Fruit fly (Drosophila melanogaster) whole organism, embryonic: Measurements from ENCODE around the gene SP555.
A peak's percentile ranks its signal among the peaks of the same experiment; 100 is the strongest.

Experiments
- ATbp ChIP-seq: fragments of 200-800 bp; sonication (Bioruptor generic); optimal IDR thresholded peaks from 2 replicates; lab custom pipeline; 2017; ENCODE audit warnings: missing biosample characterization, mild to moderate bottlenecking, missing genetic modification characterization, missing genetic modification reagents
- Aef1 ChIP-seq: fragments of 200-800 bp; sonication (Bioruptor generic); IDR thresholded peaks from 3 replicates; pipeline ENCODE4 v1.3.6; 2022; ENCODE audit warnings: missing biosample characterization, missing genetic modification characterization
- Antp ChIP-seq: fragments of 200-800 bp; sonication (Bioruptor generic); optimal IDR thresholded peaks from 3 replicates; lab custom pipeline; 2016; ENCODE audit warnings: missing biosample characterization, missing genetic modification characterization
- Bgb ChIP-seq: fragments of 200-800 bp; sonication (Bioruptor generic); IDR thresholded peaks from 2 replicates; pipeline ENCODE4 v1.3.6; 2022; ENCODE audit warnings: missing biosample characterization, missing genetic modification characterization; ENCODE audit not compliant: partially characterized antibody
- CG10543 ChIP-seq: fragments of 200-800 bp; sonication (Bioruptor generic); optimal IDR thresholded peaks from 3 replicates; lab custom pipeline; 2017; ENCODE audit warnings: missing biosample characterization, mild to moderate bottlenecking, missing genetic modification characterization, moderate library complexity
- CG11093 ChIP-seq: fragments of 200-800 bp; sonication (Bioruptor generic); IDR thresholded peaks from 3 replicates; pipeline ENCODE4 v1.3.6; 2022; ENCODE audit warnings: missing biosample characterization, missing genetic modification characterization
- CG11504 ChIP-seq: fragments of 200-800 bp; sonication (Bioruptor generic); optimal IDR thresholded peaks from 3 replicates; lab custom pipeline; 2019; ENCODE audit warnings: missing biosample characterization, mild to moderate bottlenecking, missing genetic modification characterization, moderate library complexity
- CG12071 ChIP-seq: fragments of 200-800 bp; sonication (Bioruptor generic); optimal IDR thresholded peaks from 3 replicates; lab custom pipeline; 2018; ENCODE audit warnings: missing biosample characterization, mild to moderate bottlenecking, missing genetic modification characterization
- CG15514 ChIP-seq: fragments of 200-800 bp; sonication (Bioruptor generic); optimal IDR thresholded peaks from 3 replicates; lab custom pipeline; 2017; ENCODE audit warnings: missing biosample characterization, missing genetic modification characterization, mild to moderate bottlenecking, moderate library complexity, missing genetic modification reagents
- CG17186 ChIP-seq: fragments of 200-800 bp; sonication (Bioruptor generic); optimal IDR thresholded peaks from 3 replicates; lab custom pipeline; 2017; ENCODE audit warnings: missing biosample characterization, missing genetic modification reagents, missing genetic modification characterization
- CG18476 ChIP-seq: fragments of 200-800 bp; sonication (Bioruptor generic); optimal IDR thresholded peaks from 2 replicates; lab custom pipeline; 2016; ENCODE audit warnings: missing biosample characterization, mild to moderate bottlenecking, missing genetic modification characterization
- CG2116 ChIP-seq: fragments of 200-800 bp; sonication (Bioruptor generic); optimal IDR thresholded peaks from 3 replicates; lab custom pipeline; 2018; ENCODE audit warnings: missing biosample characterization, mild to moderate bottlenecking, missing genetic modification characterization
- CG31388 ChIP-seq: fragments of 200-800 bp; sonication (Bioruptor generic); optimal IDR thresholded peaks from 2 replicates; lab custom pipeline; 2016; ENCODE audit warnings: missing biosample characterization, missing genetic modification characterization
- CG32772 ChIP-seq: fragments of 200-800 bp; sonication (Bioruptor generic); IDR thresholded peaks from 2 replicates; pipeline ENCODE4 v1.3.6; 2022; ENCODE audit warnings: missing biosample characterization, missing genetic modification characterization
- CG3407 ChIP-seq: fragments of 200-800 bp; sonication (Bioruptor generic); optimal IDR thresholded peaks from 2 replicates; lab custom pipeline; 2018; ENCODE audit warnings: missing biosample characterization, mild to moderate bottlenecking, missing genetic modification characterization
- CG5953 ChIP-seq: fragments of 200-800 bp; sonication (Bioruptor generic); IDR thresholded peaks from 2 replicates; pipeline ENCODE4 v1.3.6; 2022; ENCODE audit warnings: missing biosample characterization, missing genetic modification characterization
- CG6689 ChIP-seq: fragments of 200-800 bp; sonication (Bioruptor generic); IDR thresholded peaks from 2 replicates; pipeline ENCODE4 v1.3.6; 2022; ENCODE audit warnings: missing biosample characterization, missing genetic modification characterization
- CG7357 ChIP-seq: fragments of 200-800 bp; sonication (Bioruptor generic); IDR thresholded peaks from 3 replicates; pipeline ENCODE4 v1.3.6; 2022; ENCODE audit warnings: missing biosample characterization, missing genetic modification characterization
- CG8478 ChIP-seq: fragments of >200 bp; optimal IDR thresholded peaks from 2 replicates; lab custom pipeline; 2018
- CG8944 ChIP-seq: fragments of 200-800 bp; sonication (Bioruptor generic); optimal IDR thresholded peaks from 3 replicates; lab custom pipeline; 2016; ENCODE audit warnings: missing biosample characterization, missing genetic modification characterization
- CG9727 ChIP-seq: fragments of 200-800 bp; sonication (Bioruptor generic); optimal IDR thresholded peaks from 3 replicates; lab custom pipeline; 2017; ENCODE audit warnings: missing biosample characterization, mild to moderate bottlenecking, missing genetic modification characterization
- CG9932 ChIP-seq: fragments of 200-800 bp; sonication (Bioruptor generic); IDR thresholded peaks from 2 replicates; pipeline ENCODE4 v1.3.6; 2022; ENCODE audit warnings: missing biosample characterization, missing genetic modification characterization
- CrebB ChIP-seq: fragments of 200-800 bp; sonication (Bioruptor generic); optimal IDR thresholded peaks from 3 replicates; lab custom pipeline; 2018; ENCODE audit warnings: missing biosample characterization, mild to moderate bottlenecking, missing genetic modification characterization
- D19A ChIP-seq: fragments of 200-800 bp; optimal IDR thresholded peaks from 3 replicates; lab custom pipeline; 2019; ENCODE audit warnings: missing biosample characterization, mild to moderate bottlenecking, missing genetic modification characterization, moderate library complexity
- Deaf1 ChIP-seq: fragments of 200-800 bp; optimal IDR thresholded peaks from 3 replicates; lab custom pipeline; 2019; ENCODE audit warnings: missing biosample characterization, mild to moderate bottlenecking, missing genetic modification characterization, moderate library complexity
- Dip2 ChIP-seq: fragments of 200-800 bp; sonication (Bioruptor generic); IDR thresholded peaks from 2 replicates; pipeline ENCODE4 v1.3.6; 2022; ENCODE audit warnings: missing biosample characterization, missing genetic modification characterization
- Drgx ChIP-seq: fragments of 200-800 bp; sonication (Bioruptor generic); IDR thresholded peaks from 2 replicates; pipeline ENCODE4 v1.3.6; 2022; ENCODE audit warnings: missing biosample characterization, missing genetic modification characterization
- E2f1 ChIP-seq: fragments of 200-800 bp; sonication (Bioruptor generic); IDR thresholded peaks from 2 replicates; pipeline ENCODE4 v1.3.6; 2022; ENCODE audit warnings: missing biosample characterization, missing genetic modification characterization
- Fer1 ChIP-seq: fragments of 200-800 bp; sonication (Bioruptor generic); optimal IDR thresholded peaks from 2 replicates; lab custom pipeline; 2017; ENCODE audit warnings: missing biosample characterization, mild to moderate bottlenecking, missing genetic modification characterization
- H15 ChIP-seq: fragments of 200-800 bp; sonication (Bioruptor generic); IDR thresholded peaks from 3 replicates; pipeline ENCODE4 v1.3.6; 2022; ENCODE audit warnings: missing biosample characterization, missing genetic modification characterization
- HLH54F ChIP-seq: fragments of 200-800 bp; sonication (Bioruptor generic); optimal IDR thresholded peaks from 3 replicates; lab custom pipeline; 2016; ENCODE audit warnings: missing biosample characterization, missing genetic modification characterization
- Lim3 ChIP-seq: fragments of 200-800 bp; sonication (Bioruptor generic); IDR thresholded peaks from 2 replicates; pipeline ENCODE4 v1.3.6; 2022; ENCODE audit warnings: missing biosample characterization, missing genetic modification characterization
- MESR4 ChIP-seq: fragments of 200-800 bp; sonication (Bioruptor generic); optimal IDR thresholded peaks from 2 replicates; lab custom pipeline; 2018; ENCODE audit warnings: missing biosample characterization, mild to moderate bottlenecking, missing genetic modification characterization, moderate library complexity
- NFAT ChIP-seq: fragments of 200-800 bp; sonication (Bioruptor generic); IDR thresholded peaks from 2 replicates; pipeline ENCODE4 v1.3.6; 2022; ENCODE audit warnings: missing biosample characterization, missing genetic modification characterization
- Nf-YB ChIP-seq: fragments of 200-800 bp; sonication (Bioruptor generic); optimal IDR thresholded peaks from 3 replicates; lab custom pipeline; 2019; ENCODE audit warnings: missing biosample characterization, mild to moderate bottlenecking, missing genetic modification characterization, moderate library complexity
- Poxn ChIP-seq: fragments of 200-800 bp; sonication (Bioruptor generic); IDR thresholded peaks from 2 replicates; pipeline ENCODE4 v1.3.6; 2022; ENCODE audit warnings: missing biosample characterization, missing genetic modification characterization
- Sox102F ChIP-seq: fragments of 200-800 bp; sonication (Bioruptor generic); optimal IDR thresholded peaks from 2 replicates; lab custom pipeline; 2018; ENCODE audit warnings: missing biosample characterization, mild to moderate bottlenecking, missing genetic modification characterization, moderate library complexity
- bbx ChIP-seq: fragments of 200-800 bp; sonication (Bioruptor generic); IDR thresholded peaks from 2 replicates; pipeline ENCODE4 v1.3.6; 2022; ENCODE audit warnings: missing biosample characterization, missing genetic modification characterization; ENCODE audit not compliant: partially characterized antibody
- cato ChIP-seq: fragments of 200-800 bp; sonication (Bioruptor generic); optimal IDR thresholded peaks from 2 replicates; lab custom pipeline; 2016; ENCODE audit warnings: missing biosample characterization, missing genetic modification characterization, borderline replicate concordance
- en ChIP-seq: fragments of 200-800 bp; sonication (Bioruptor generic); optimal IDR thresholded peaks from 2 replicates; lab custom pipeline; 2016; ENCODE audit warnings: missing biosample characterization, missing genetic modification characterization
- gce ChIP-seq: fragments of 200-800 bp; sonication (Bioruptor generic); IDR thresholded peaks from 3 replicates; pipeline ENCODE4 v1.3.6; 2022; ENCODE audit warnings: missing biosample characterization, missing genetic modification characterization
- gt ChIP-seq: fragments of 200-800 bp; sonication (Bioruptor generic); IDR thresholded peaks from 2 replicates; pipeline ENCODE4 v1.3.6; 2022; ENCODE audit warnings: missing biosample characterization, missing genetic modification characterization
- pfk ChIP-seq: fragments of 200-800 bp; sonication (Bioruptor generic); optimal IDR thresholded peaks from 2 replicates; lab custom pipeline; 2018; ENCODE audit warnings: missing biosample characterization, mild to moderate bottlenecking, missing genetic modification characterization, moderate library complexity
- sisA ChIP-seq: fragments of 200-800 bp; sonication (Bioruptor generic); IDR thresholded peaks from 2 replicates; pipeline ENCODE4 v1.3.6; 2022; ENCODE audit warnings: missing biosample characterization, missing genetic modification characterization
- slou ChIP-seq: fragments of 200-800 bp; sonication (Bioruptor generic); optimal IDR thresholded peaks from 3 replicates; lab custom pipeline; 2016; ENCODE audit warnings: missing biosample characterization, missing genetic modification characterization
- so ChIP-seq: fragments of 200-800 bp; sonication (Bioruptor generic); IDR thresholded peaks from 3 replicates; pipeline ENCODE4 v1.3.6; 2022; ENCODE audit warnings: missing biosample characterization, missing genetic modification characterization
- tgo ChIP-seq: fragments of 200-800 bp; sonication (Bioruptor generic); IDR thresholded peaks from 3 replicates; pipeline ENCODE4 v1.3.6; 2022; ENCODE audit warnings: missing biosample characterization, missing genetic modification characterization
- zen2 ChIP-seq: fragments of 200-800 bp; sonication (Bioruptor generic); IDR thresholded peaks from 3 replicates; pipeline ENCODE4 v1.3.6; 2022; ENCODE audit warnings: missing biosample characterization, missing genetic modification characterization; ENCODE audit not compliant: partially characterized antibody

The SP555 gene

DNA sequence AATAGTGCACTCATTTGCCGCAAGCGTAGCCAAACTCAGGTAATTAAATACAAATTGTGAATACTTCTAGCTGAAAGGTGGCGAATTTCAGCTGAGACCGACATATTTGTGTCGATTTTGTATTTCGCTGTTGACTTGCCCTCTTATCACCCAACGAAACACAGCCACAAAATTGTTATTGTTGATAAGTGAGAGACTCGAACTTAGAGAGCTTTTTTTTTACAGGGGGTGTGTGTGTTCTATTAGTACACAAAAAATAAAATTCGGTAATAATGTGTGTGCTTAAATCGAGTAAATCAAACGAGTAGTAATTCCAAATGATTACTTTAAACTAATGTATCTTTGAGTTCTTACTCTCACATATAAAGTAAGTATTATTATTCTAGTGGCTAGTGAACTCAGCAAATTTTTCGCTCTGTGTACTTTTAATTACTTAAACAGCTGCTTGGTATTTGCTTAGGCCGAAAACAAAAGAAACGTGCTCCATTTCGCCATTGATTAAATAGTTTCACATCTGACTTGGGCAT lies 23.5 kb downstream of the SP555 start (continued):
- TF ChIP-seq Sox102F (GFP tag; lab: Kevin White, UChicago) (peak; percentile 67), en (GFP tag; lab: Kevin White, UChicago) (peak; percentile 69), cato (GFP tag; lab: Kevin White, UChicago) (no peak), CG9727 (GFP tag; lab: Kevin White, UChicago) (peak; percentile 66), gce (GFP tag; lab: Robert Waterston, UW) (0 out of 3 replicates have a peak, but pooled peaks have one; percentile 29), Aef1 (GFP tag; lab: Robert Waterston, UW) (0 out of 3 replicates have a peak, but pooled peaks have one; percentile 46), sisA (GFP tag; lab: Robert Waterston, UW) (peak; percentile 66), CG12071 (peak; percentile 65), HLH54F (GFP tag; lab: Kevin White, UChicago) (peak; percentile 22), Deaf1 (tag; lab: Kevin White, UChicago) (peak; percentile 13), ATbp (GFP tag; lab: Kevin White, UChicago) (peak; percentile 73), CG17186 (GFP tag; lab: Kevin White, UChicago) (no peak), H15 (GFP tag; lab: Robert Waterston, UW) (0 out of 3 replicates have a peak, but pooled peaks have one; percentile 31), slou (GFP tag; lab: Kevin White, UChicago) (peak; percentile 43), CG31388 (GFP tag; lab: Kevin White, UChicago) (no peak), CG11093 (0 out of 3 replicates have a peak, but pooled peaks have one; percentile 32), Lim3 (GFP tag; lab: Robert Waterston, UW) (no peak), CG3407 (GFP tag; lab: Kevin White, UChicago) (peak; percentile 47), CG7357 (GFP tag; lab: Robert Waterston, UW) (0 out of 3 replicates have a peak, but pooled peaks have one; percentile 33), CG5953 (peak; percentile 77; the same call in 1 of the 2 replicates), CG2116 (GFP tag; lab: Kevin White, UChicago) (no peak), Dip2 (GFP tag; lab: Robert Waterston, UW) (no peak), MESR4 (GFP tag; lab: Kevin White, UChicago) (no peak), D19A (tag; lab: Kevin White, UChicago) (peak; percentile 24), CG8944 (GFP tag; lab: Kevin White, UChicago) (peak; percentile 12), CG11504 (tag; lab: Kevin White, UChicago) (peak; percentile 71), zen2 (GFP tag; lab: Robert Waterston, UW) (no peak), tgo (GFP tag; lab: Robert Waterston, UW) (peak; percentile 69; the same call in 2 of the 3 replicates), Drgx (no peak)

DNA sequence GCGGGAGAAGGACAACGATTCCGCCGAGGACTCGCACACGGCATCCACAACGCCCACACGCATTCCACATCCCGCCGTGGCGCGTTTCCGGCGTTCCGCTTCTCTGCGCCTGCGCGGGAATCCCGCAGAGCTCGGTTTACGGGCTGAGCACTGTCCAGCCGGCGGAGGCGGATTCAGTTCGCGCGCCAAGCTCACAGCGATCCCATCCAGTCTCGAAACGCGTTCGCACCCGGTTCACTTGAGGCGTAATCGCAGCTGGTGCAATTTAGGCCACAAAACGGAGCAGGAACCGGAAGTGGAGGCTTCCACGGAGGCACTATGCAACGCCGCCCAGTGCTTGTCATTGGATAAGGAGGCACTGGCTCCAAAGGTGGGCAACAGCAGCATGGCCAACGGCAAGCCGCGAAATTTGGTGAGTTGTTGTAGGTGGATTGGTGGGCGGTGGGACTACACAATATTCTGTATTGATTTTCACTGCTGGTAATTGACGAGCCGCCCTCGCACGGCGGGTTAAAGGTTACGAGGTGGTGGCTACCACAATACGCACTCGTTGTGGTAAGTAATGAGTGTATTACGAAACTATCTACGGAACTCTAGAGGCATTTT lies 25.4 kb downstream of the SP555 start:
- peak; percentile 44 for TF ChIP-seq CG18476
- no peak for TF ChIP-seq Poxn
- TF ChIP-seq NFAT (GFP tag; lab: Robert Waterston, UW), result peak; percentile 30; the same call in 1 of the 2 replicates
- no peak for TF ChIP-seq CG32772 (GFP tag; lab: Robert Waterston, UW)
- TF ChIP-seq CG10543 (GFP tag; lab: Kevin White, UChicago), result peak; percentile 20
- no peak for TF ChIP-seq Nf-YB (GFP tag; lab: Kevin White, UChicago)
- TF ChIP-seq bbx (GFP tag; lab: Robert Waterston, UW), result peak; percentile 32; the same call in 1 of the 2 replicates
- TF ChIP-seq CG8478 (lab: Kevin White, UChicago), result peak; percentile 55
- TF ChIP-seq Fer1 (GFP tag; lab: Kevin White, UChicago), result peak; percentile 11
- peak; percentile 15 for TF ChIP-seq Antp (GFP tag; lab: Kevin White, UChicago)
- TF ChIP-seq Bgb (GFP tag; lab: Robert Waterston, UW), result peak; percentile 7; the same call in 1 of the 2 replicates
- 0 out of 2 replicates have a peak, but pooled peaks have one; percentile 21 for TF ChIP-seq E2f1
- TF ChIP-seq gt (GFP tag; lab: Robert Waterston, UW), result no peak
- TF ChIP-seq CrebB (tag; lab: Kevin White, UChicago), result no peak
- 0 out of 2 replicates have a peak, but pooled peaks have one; percentile 23 for TF ChIP-seq CG6689 (GFP tag; lab: Robert Waterston, UW)
- TF ChIP-seq pfk (GFP tag; lab: Kevin White, UChicago), result peak; percentile 88
- TF ChIP-seq CG15514 (GFP tag; lab: Kevin White, UChicago), result peak; percentile 66
- TF ChIP-seq so (GFP tag; lab: Robert Waterston, UW), result 0 out of 3 replicates have a peak, but pooled peaks have one; percentile 17
- peak; percentile 23; the same call in 1 of the 2 replicates for TF ChIP-seq CG9932 (GFP tag; lab: Robert Waterston, UW)
